Worm (Caenorhabditis elegans): ENCODE data around the gene nkb-3.
A peak's percentile ranks its signal among the peaks of the same experiment; 100 is the strongest.

nkb-3 gene

DNA sequence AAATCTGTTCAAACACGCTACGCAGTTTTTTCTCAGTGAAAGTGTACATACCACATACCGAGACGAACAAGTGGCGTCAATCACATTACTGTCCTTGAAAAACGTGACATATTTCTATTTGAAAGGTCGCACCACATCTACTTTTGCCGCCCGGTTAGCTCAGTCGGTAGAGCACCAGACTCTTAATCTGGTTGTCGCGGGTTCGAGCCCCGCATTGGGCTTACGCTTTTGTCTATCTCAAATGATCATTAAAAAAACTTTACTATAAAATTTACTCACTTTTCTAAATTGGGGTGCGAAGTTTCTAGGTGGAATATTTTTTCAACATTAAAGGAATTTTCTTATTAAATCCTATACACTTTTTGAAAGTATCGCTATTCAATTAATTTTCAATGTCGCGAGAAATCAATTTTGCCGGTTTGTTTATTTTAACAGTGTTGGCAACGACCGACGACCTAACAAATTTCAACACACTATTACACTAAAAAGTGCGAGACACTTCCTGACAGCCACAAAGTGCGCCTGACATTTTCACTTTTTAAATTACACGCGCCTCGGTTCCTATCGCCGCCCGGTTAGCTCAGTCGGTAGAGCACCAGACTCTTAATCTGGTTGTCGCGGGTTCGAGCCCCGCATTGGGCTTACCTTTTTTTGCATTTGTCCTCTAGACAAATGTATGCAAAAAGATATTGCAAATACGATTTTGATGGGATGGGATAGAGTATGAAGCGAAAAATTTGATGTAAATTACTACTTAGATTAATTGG is 40.0 kb downstream of the nkb-3 start:
- no peak for TF ChIP-seq him-1 (tag; optimal IDR thresholded peaks at IDR 0.05)
- no peak for TF ChIP-seq W03F9.2 (tag; optimal IDR thresholded peaks at IDR 0.05)
- TF ChIP-seq dao-5 (tag; optimal IDR thresholded peaks at IDR 0.05), result no peak

- TF ChIP-seq dao-5 (tag; optimal IDR thresholded peaks at IDR 0.05) (no peak), him-1 (tag; optimal IDR thresholded peaks at IDR 0.05) (no peak), W03F9.2 (tag; optimal IDR thresholded peaks at IDR 0.05) (no peak)
Measured at ce11 chrX:13729724-13730123, 40.6 kb downstream of the nkb-3 start.

DNA sequence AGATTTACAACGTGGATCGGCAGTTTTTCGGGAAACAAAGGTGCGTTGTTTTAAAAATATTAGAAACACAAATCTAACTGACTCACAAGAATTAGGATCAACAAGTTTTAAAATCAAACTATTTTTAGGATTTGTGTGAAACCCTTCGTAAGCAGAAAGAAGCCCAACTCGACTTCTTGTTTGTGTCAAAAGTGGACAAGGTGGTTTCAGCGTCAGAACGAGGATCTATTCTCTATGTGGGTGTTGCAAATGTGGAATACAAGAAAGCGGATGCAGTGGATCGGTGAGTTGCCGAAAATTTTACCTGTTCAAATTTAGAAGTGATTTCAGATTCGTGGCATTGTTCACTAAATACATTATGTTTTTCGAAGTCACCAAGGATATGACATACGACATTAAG is 41.4 kb downstream of the nkb-3 start:
- no peak for TF ChIP-seq W03F9.2 (tag; optimal IDR thresholded peaks at IDR 0.05)
- TF ChIP-seq dao-5 (tag; optimal IDR thresholded peaks at IDR 0.05), result no peak
- TF ChIP-seq him-1 (tag; optimal IDR thresholded peaks at IDR 0.05), result no peak

ce11 chrX:13726874-13727343 is 43.4 kb downstream of the nkb-3 start, which contains the start of gene pix-1:
TSS of gene pix-1 (plus strand) at chrX:13727293.
- TF ChIP-seq dao-5 (tag; optimal IDR thresholded peaks at IDR 0.05) (no peak), W03F9.2 (tag; optimal IDR thresholded peaks at IDR 0.05) (no peak), him-1 (tag; optimal IDR thresholded peaks at IDR 0.05) (peak; percentile 20)

DNA sequence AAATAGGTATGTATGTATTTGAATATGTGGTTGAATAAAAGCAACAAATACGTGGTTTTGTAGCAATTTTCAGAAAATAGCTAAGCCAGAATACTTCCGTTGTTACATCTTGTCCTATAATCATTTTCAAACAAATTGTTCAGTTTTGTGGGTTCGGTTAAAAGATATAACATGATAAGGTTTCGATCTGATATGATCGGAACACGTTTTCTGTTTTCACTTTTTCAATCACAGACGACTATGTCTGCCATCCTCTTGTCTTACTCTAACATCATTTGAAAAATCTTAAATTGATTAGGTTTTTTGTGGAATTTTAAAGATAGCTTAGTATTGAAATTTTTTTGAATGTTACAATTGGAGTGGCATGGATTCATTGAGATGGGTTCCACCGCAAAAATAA is 44.1 kb downstream of the nkb-3 start:
- no peak for TF ChIP-seq dao-5 (tag; optimal IDR thresholded peaks at IDR 0.05)
- no peak for TF ChIP-seq him-1 (tag; optimal IDR thresholded peaks at IDR 0.05)
- TF ChIP-seq W03F9.2 (tag; optimal IDR thresholded peaks at IDR 0.05), result no peak

DNA sequence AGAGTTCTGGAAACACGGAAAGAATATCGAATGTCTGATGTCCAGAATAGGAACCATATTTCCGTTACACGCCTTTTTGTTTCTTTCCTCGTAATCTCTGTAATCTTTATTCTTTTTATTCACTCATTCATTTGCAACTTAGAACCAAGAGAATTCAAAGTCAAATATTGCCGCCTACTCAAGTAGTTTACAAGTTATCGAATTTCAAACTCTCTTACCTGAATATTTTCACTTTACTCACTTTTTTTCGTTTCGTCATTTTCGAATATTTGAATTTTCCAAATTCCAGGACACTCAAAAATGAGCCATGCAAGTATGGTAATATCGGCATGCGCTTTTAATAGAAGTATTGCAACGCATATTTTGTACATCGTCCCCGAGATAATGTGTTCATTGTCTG is 46.0 kb downstream of the nkb-3 start, which contains the start of gene K11E4.6:
TSS of gene K11E4.6 (plus strand) at position 301 of the 400 bp plus-strand sequence.
- TF ChIP-seq W03F9.2 (tag; optimal IDR thresholded peaks at IDR 0.05), result no peak
- no peak for TF ChIP-seq dao-5 (tag; optimal IDR thresholded peaks at IDR 0.05)
- no peak for TF ChIP-seq him-1 (tag; optimal IDR thresholded peaks at IDR 0.05)

- no peak for TF ChIP-seq dao-5 (tag; optimal IDR thresholded peaks at IDR 0.05)
- TF ChIP-seq W03F9.2 (tag; optimal IDR thresholded peaks at IDR 0.05), result no peak
- TF ChIP-seq him-1 (tag; optimal IDR thresholded peaks at IDR 0.05), result no peak
Measured at ce11 chrX:13722821-13723220, 47.5 kb downstream of the nkb-3 start, which contains the start of gene poml-1. TSS of gene poml-1 (minus strand) at chrX:13722921.

DNA sequence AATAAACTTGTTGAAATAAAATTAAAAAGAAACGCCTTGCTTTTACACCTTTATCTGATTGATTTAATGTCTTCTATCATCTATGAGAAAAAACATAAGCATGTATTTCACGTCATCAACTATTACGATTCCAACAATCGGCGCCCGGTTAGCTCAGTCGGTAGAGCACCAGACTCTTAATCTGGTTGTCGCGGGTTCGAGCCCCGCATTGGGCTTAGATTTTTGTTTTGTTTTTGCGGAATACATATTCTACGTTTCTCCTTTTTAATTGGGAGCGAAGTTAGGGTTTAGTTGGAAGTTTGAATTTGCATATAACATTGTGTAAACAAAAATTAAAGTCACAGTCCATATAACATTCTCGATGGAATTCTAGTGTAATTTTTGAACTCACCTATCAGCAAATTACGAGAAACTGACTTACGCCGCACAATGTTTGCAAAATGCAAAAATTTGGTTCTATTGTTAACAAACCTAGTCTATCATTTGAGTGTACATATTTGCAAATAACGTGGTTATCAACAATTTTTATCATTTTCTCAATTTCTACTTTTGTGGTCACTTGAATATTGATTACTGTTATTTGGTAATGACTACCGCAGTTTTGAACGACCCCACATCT is 53.2 kb downstream of the nkb-3 start, which contains the start of gene shc-3:
TSS of gene shc-3 (plus strand) at position 484 of the 619 bp plus-strand sequence.
- TF ChIP-seq him-1 (tag; optimal IDR thresholded peaks at IDR 0.05), result no peak
- TF ChIP-seq dao-5 (tag; optimal IDR thresholded peaks at IDR 0.05), result no peak
- TF ChIP-seq W03F9.2 (tag; optimal IDR thresholded peaks at IDR 0.05), result no peak

DNA sequence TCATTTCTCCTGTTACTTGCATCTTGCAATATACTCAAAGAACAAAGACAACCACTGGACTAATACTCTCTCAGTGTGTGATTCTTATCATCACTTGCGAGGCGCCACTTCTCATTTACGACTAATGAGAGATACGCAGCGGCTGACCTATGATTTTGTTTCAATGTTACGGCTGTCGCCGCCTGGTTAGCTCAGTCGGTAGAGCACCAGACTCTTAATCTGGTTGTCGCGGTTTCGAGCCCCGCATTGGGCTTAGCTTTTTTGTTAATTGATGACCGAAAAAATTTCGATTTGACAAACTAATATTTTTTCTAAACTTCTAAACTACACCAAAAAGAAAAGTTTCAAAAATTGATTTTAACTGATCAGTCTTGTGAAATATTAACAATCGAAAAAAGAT is 54.0 kb downstream of the nkb-3 start:
- TF ChIP-seq him-1 (tag; optimal IDR thresholded peaks at IDR 0.05) (no peak), W03F9.2 (tag; optimal IDR thresholded peaks at IDR 0.05) (no peak), dao-5 (tag; optimal IDR thresholded peaks at IDR 0.05) (no peak)
